Fruit fly (Drosophila melanogaster) whole organism, adult: Measurements from ENCODE around the gene CG15047.

Experiments used
- CG11617 ChIP-seq: fragments of 200-800 bp; sonication (Bioruptor generic); optimal IDR thresholded peaks from 2 replicates; lab custom pipeline; 2017; ENCODE audit warnings: mild to moderate bottlenecking, missing biosample characterization, missing genetic modification reagents, missing genetic modification characterization
- CG14711 ChIP-seq: fragments of 200-800 bp; sonication (Bioruptor generic); optimal IDR thresholded peaks from 2 replicates; lab custom pipeline; 2018; ENCODE audit warnings: missing biosample characterization, mild to moderate bottlenecking, missing genetic modification characterization, moderate library complexity
- CG7045 ChIP-seq: fragments of 200-800 bp; sonication (Bioruptor generic); optimal IDR thresholded peaks from 2 replicates; lab custom pipeline; 2017; ENCODE audit warnings: missing biosample characterization, mild to moderate bottlenecking, missing genetic modification characterization
- CG7101 ChIP-seq: fragments of 200-800 bp; sonication (Bioruptor generic); optimal IDR thresholded peaks from 2 replicates; lab custom pipeline; 2018; ENCODE audit warnings: missing biosample characterization, mild to moderate bottlenecking, missing genetic modification characterization, moderate library complexity
- Hr96 ChIP-seq: fragments of 200-800 bp; sonication (Bioruptor generic); optimal IDR thresholded peaks from 2 replicates; lab custom pipeline; 2016; ENCODE audit warnings: missing biosample characterization, missing genetic modification characterization
- cnc ChIP-seq, 2 experiments: fragments of >200 bp; optimal IDR thresholded peaks; 2 replicates each; lab custom pipeline; 2017
- toe ChIP-seq: fragments of 200-800 bp; sonication (Bioruptor generic); optimal IDR thresholded peaks from 2 replicates; lab custom pipeline; 2016; ENCODE audit warnings: missing biosample characterization, missing genetic modification characterization

DNA sequence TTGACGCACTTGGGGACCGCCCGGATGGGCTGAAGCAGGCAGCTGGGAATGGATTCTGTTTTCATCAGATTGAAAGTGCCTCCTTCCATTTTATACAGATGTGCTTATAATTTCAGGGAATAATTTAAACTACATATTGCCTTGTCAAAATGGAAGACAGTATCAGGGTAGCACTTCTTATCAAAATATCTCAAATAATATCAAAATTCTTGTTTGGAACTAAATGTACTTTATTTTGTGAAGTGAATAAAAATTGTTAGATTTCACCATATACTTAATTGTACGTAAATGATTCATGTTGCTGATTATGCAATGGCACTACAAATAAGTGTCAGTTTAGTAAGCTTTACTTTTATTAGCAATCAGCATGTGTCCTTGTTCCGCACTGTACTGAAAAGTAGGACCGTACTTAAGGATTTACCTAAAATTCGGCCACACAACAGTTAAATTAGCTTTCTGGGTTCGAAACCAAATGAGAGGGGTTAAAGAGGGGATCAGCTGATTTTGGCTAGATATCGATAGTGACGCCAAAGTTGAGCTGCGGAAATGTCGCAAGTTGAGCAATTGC lies at the start of gene CG15047, which contains the start of gene CG15042:
- TF ChIP-seq Hr96 (GFP tag; lab: Kevin White, UChicago) (no peak), CG11617 (GFP tag; lab: Kevin White, UChicago) (no peak), CG7045 (GFP tag; lab: Kevin White, UChicago) (no peak), CG7101 (tag; lab: Kevin White, UChicago) (no peak), CG14711 (tag; lab: Kevin White, UChicago) (no peak), toe (GFP tag; lab: Kevin White, UChicago) (no peak), cnc (optimal IDR thresholded peaks at IDR 0.05; lab: Kevin White, UChicago) (no peak)
